Worm (Caenorhabditis elegans) whole organism, L4 larva: ENCODE results near the gene rnh-1.2.

ENCODE experiments used
- F26F4.8 ChIP-seq: fragments of 200-800 bp; sonication (Bioruptor generic); conservative IDR thresholded peaks from 2 replicates; pipeline ENCODE4 v1.3.6; 2022; ENCODE audit warnings: missing genetic modification characterization, missing compliant biosample characterization
- Y105C5A.15 ChIP-seq: fragments of 200-800 bp; sonication (Bioruptor generic); IDR thresholded peaks from 2 replicates; pipeline ENCODE4 v1.3.6; 2022; ENCODE audit warnings: missing genetic modification characterization, missing compliant biosample characterization
- ceh-20 ChIP-seq: fragments of 200-800 bp; sonication (Bioruptor generic); IDR thresholded peaks from 2 replicates; pipeline ENCODE4 v1.3.6; 2022; ENCODE audit warnings: missing genetic modification reagents, missing genetic modification characterization, missing compliant biosample characterization
- ceh-62 ChIP-seq: sonication (generic microtip); optimal IDR thresholded peaks from 2 replicates; lab custom pipeline; 2017; ENCODE audit warnings: missing biosample characterization, missing genetic modification characterization
- ceh-82 ChIP-seq: sonication (generic microtip); optimal IDR thresholded peaks from 2 replicates; lab custom pipeline; 2017; ENCODE audit warnings: missing biosample characterization, missing genetic modification characterization
- dmd-6 ChIP-seq: fragments of 200-800 bp; sonication (Bioruptor generic); IDR thresholded peaks from 2 replicates; pipeline ENCODE4 v1.3.6; 2022; ENCODE audit warnings: missing genetic modification reagents, missing genetic modification characterization, missing compliant biosample characterization
- dmd-8 ChIP-seq: fragments of 200-800 bp; sonication (Bioruptor generic); IDR thresholded peaks from 2 replicates; pipeline ENCODE4 v1.3.6; 2022; ENCODE audit warnings: missing genetic modification characterization, missing compliant biosample characterization
- hif-1 ChIP-seq, 2 experiments: sonication (generic microtip); optimal IDR thresholded peaks; 2 replicates each; lab custom pipeline; 2016 to 2017; ENCODE audit warnings: missing compliant biosample characterization in 2 of 2, missing genetic modification characterization in 2 of 2, missing genetic modification reagents in 2 of 2, missing genotype in 2 of 2, mild to moderate bottlenecking in 1 of 2
- hlh-11 ChIP-seq: fragments of 200-800 bp; sonication (Bioruptor generic); optimal IDR thresholded peaks from 2 replicates; lab custom pipeline; 2018; ENCODE audit warnings: mild to moderate bottlenecking, missing genetic modification characterization, missing compliant biosample characterization
- hlh-30 ChIP-seq: sonication (generic microtip); optimal IDR thresholded peaks from 2 replicates; lab custom pipeline; 2017; ENCODE audit warnings: antibody characterized with exemption, mild to moderate bottlenecking, missing genetic modification characterization, missing compliant biosample characterization; ENCODE audit not compliant: insufficient read depth
- lim-7 ChIP-seq: fragments of 200-800 bp; sonication (Bioruptor generic); IDR thresholded peaks from 2 replicates; pipeline ENCODE4 v1.3.6; 2022; ENCODE audit warnings: missing genetic modification characterization, missing compliant biosample characterization
- lin-15B ChIP-seq: fragments of 150-350 bp; sonication (generic microtip); optimal IDR thresholded peaks from 3 replicates; lab custom pipeline; 2014; ENCODE audit warnings: missing biosample characterization, missing genetic modification characterization
- lin-38 ChIP-seq: fragments of 200-800 bp; sonication (Bioruptor generic); IDR thresholded peaks from 2 replicates; pipeline ENCODE4 v1.3.6; 2022; ENCODE audit warnings: missing genetic modification reagents, missing genetic modification characterization, missing compliant biosample characterization
- lir-3 ChIP-seq: sonication (generic microtip); optimal IDR thresholded peaks from 2 replicates; lab custom pipeline; 2016; ENCODE audit warnings: mild to moderate bottlenecking, missing genetic modification characterization, missing compliant biosample characterization
- lsy-2 ChIP-seq, 2 experiments: fragments of 150-350 bp in 1 of 2; sonication (generic microtip) in 1 of 2; optimal IDR thresholded peaks; 2 replicates each; lab custom pipeline; 2014 to 2017; ENCODE audit warnings: missing biosample characterization in 2 of 2, missing genetic modification characterization in 2 of 2
- madf-5 ChIP-seq, 2 experiments: fragments of 200-800 bp; sonication (Bioruptor generic); IDR thresholded peaks; 2 replicates each; pipeline ENCODE4 v1.3.6; 2022; ENCODE audit warnings: missing compliant biosample characterization in 2 of 2, missing genetic modification characterization in 2 of 2
- mes-2 ChIP-seq: sonication (generic microtip); optimal IDR thresholded peaks from 2 replicates; lab custom pipeline; 2016; ENCODE audit warnings: missing genotype, mild to moderate bottlenecking, missing genetic modification characterization, missing compliant biosample characterization; ENCODE audit not compliant: poor library complexity, severe bottlenecking
- mxl-3 ChIP-seq: fragments of 200-800 bp; sonication (Bioruptor generic); optimal IDR thresholded peaks from 2 replicates; lab custom pipeline; 2018; ENCODE audit warnings: mild to moderate bottlenecking, missing genetic modification characterization, missing compliant biosample characterization
- nhr-102 ChIP-seq: sonication (generic microtip); optimal IDR thresholded peaks from 2 replicates; lab custom pipeline; 2016; ENCODE audit warnings: mild to moderate bottlenecking, missing genetic modification characterization, moderate library complexity, missing compliant biosample characterization
- nhr-237 ChIP-seq: sonication (generic microtip); optimal IDR thresholded peaks from 2 replicates; lab custom pipeline; 2017; ENCODE audit warnings: missing biosample characterization, missing genetic modification characterization
- nhr-76 ChIP-seq: fragments of 150-350 bp; optimal IDR thresholded peaks from 2 replicates; lab custom pipeline; 2014; ENCODE audit warnings: missing biosample characterization, missing genetic modification characterization
- skn-1 ChIP-seq: fragments of 150-350 bp; optimal IDR thresholded peaks from 2 replicates; lab custom pipeline; 2014; ENCODE audit warnings: missing biosample characterization, missing genetic modification characterization
- snpc-1.2 ChIP-seq: fragments of 200-800 bp; sonication (Bioruptor generic); IDR thresholded peaks from 2 replicates; pipeline ENCODE4 v1.3.6; 2022; ENCODE audit warnings: missing genetic modification reagents, missing genetic modification characterization, missing compliant biosample characterization
- snpc-4 ChIP-seq: fragments of 150-350 bp; optimal IDR thresholded peaks from 2 replicates; lab custom pipeline; 2014; ENCODE audit warnings: missing biosample characterization, missing genetic modification characterization
- unc-130 ChIP-seq: sonication (generic microtip); optimal IDR thresholded peaks from 2 replicates; lab custom pipeline; 2016; ENCODE audit warnings: missing genetic modification reagents, missing genetic modification characterization, missing compliant biosample characterization
- unc-39 ChIP-seq: sonication (generic microtip); optimal IDR thresholded peaks from 2 replicates; lab custom pipeline; 2017; ENCODE audit warnings: missing biosample characterization, missing genetic modification characterization
- unc-62 ChIP-seq, 3 experiments: fragments of 150-350 bp in 1 of 3; sonication (generic microtip); optimal IDR thresholded peaks in 2 of 3; peaks in 1 of 3; 1 replicate in 1 of 3; 2 replicates in 2 of 3; lab custom pipeline; 2014 to 2017; ENCODE audit warnings: missing biosample characterization in 3 of 3, missing genetic modification characterization in 3 of 3, missing genetic modification reagents in 3 of 3, missing genotype in 1 of 3
- vab-7 ChIP-seq: fragments of 200-800 bp; sonication (Bioruptor generic); IDR thresholded peaks from 2 replicates; pipeline ENCODE4 v1.3.6; 2022; ENCODE audit warnings: missing genetic modification reagents, missing genetic modification characterization, missing compliant biosample characterization
- zag-1 ChIP-seq: fragments of 150-350 bp; optimal IDR thresholded peaks from 2 replicates; lab custom pipeline; 2014; ENCODE audit warnings: missing biosample characterization, missing genetic modification characterization
- ztf-11 ChIP-seq: fragments of 150-350 bp; optimal IDR thresholded peaks from 2 replicates; lab custom pipeline; 2014; ENCODE audit warnings: missing biosample characterization, missing genetic modification characterization
- ztf-7 ChIP-seq: fragments of 150-350 bp; optimal IDR thresholded peaks from 2 replicates; lab custom pipeline; 2014; ENCODE audit warnings: missing biosample characterization, missing genetic modification characterization

Gene rnh-1.2

DNA sequence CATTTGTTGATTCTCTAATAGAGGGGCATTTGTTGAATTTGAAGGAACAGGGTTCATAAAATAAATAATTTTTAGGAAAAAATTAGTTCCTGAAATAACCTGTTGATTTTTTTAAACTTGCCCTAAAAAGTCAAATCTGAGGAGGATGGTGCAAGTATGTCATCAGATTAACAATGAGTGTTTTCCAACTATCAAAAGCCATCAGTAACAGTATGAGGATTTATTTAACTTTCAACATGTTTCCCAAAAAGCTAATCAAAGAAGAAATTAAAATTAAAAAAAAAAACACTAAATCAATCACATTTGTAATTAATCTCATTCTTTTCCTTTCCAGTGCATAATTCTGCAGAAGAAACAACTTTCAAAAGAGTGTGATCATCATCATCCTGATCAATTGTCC lies 17.7 kb upstream of the rnh-1.2 start, which contains the start of gene chil-5:
TSS of gene chil-5 (minus strand) at position 101 of the 400 bp plus-strand sequence.
- TF ChIP-seq unc-130 (GFP tag; lab: Kevin White, UChicago) (no peak), mxl-3 (GFP tag; lab: Kevin White, UChicago) (no peak), unc-39 (no peak), ceh-20 (no peak)

DNA sequence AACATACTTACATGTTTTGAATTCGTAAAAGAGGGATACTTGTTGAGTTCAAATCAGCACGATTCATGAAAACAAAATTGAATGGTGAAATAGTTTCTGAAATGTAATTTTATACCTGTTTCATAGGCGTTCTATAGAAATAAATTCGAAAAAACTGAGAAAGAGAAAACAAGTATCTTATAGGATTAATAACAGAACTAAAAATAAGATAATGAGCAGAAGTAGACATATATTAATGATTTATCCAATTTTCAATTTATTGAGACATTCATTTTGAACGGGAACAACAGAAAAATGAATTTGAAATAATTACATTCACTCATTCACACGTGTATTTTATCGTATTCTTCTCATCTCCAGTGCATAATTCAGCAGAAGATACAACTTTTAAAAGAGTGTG lies 16.0 kb upstream of the rnh-1.2 start, which contains the start of gene chil-6:
TSS of gene chil-6 (minus strand) at position 101 of the 400 bp plus-strand sequence.
- no peak for TF ChIP-seq ztf-11 (tag; lab: Kevin White, UChicago)
- no peak for TF ChIP-seq dmd-6 (GFP tag; lab: Robert Waterston, UW)
- no peak for TF ChIP-seq lin-15B (tag; lab: Kevin White, UChicago)
- no peak for TF ChIP-seq dmd-8 (GFP tag; lab: Robert Waterston, UW)

DNA sequence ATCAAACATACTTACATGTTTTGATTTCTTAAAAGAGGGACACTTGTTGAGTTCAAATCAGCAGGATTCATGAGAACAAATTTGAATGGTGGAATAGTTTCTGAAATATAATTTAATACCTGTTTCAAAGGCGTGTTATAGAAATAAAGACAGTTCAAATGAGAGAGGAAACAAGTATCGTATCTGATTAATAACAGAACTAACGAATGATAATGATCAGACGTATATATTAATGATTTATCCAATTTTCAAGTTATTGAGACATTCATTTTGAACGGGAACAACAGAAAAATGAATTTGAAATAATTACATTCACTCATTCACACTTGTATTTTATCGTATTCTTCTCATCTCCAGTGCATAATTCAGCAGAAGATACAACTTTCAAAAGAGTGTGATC lies 13.8 kb upstream of the rnh-1.2 start, which contains the start of gene chil-4:
TSS of gene chil-4 (minus strand) at position 101 of the 400 bp plus-strand sequence.
- TF ChIP-seq ceh-82 (tag; lab: Kevin White, UChicago), result no peak
- no peak for TF ChIP-seq lir-3 (tag; lab: Kevin White, UChicago)
- TF ChIP-seq nhr-102, result no peak
- no peak for TF ChIP-seq zag-1
- TF ChIP-seq lim-7 (GFP tag; lab: Robert Waterston, UW), result no peak
- TF ChIP-seq ceh-62 (tag; lab: Kevin White, UChicago), result no peak
- no peak for TF ChIP-seq mes-2 (tag; lab: Kevin White, UChicago)
- no peak for TF ChIP-seq skn-1 (tag; lab: Kevin White, UChicago)
- TF ChIP-seq snpc-1.2 (GFP tag; lab: Robert Waterston, UW), result no peak
- TF ChIP-seq, all 104 proteins: peak for 0

DNA sequence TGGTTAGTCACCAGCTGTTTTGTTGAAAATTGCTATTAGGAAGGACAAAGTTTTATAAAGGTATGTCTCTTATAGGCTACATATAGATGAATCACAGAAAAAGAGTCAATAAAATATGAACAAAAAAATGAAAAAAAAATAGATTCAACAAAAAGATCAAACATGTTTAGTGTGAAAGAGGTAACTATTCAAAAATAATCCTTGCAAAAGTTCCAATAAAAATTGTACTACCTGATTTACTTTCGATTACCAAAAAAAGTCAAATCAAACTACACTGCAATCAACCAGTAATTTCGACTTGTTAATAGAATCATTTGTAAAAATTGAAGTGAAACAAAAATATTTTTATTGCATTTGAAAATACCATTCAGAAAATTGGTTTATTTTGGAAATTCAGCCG lies 9.1 kb upstream of the rnh-1.2 start, which contains the start of gene ZK938.10:
TSS of gene ZK938.10 (minus strand) at position 101 of the 400 bp plus-strand sequence.
- TF ChIP-seq Y105C5A.15 (GFP tag; lab: Robert Waterston, UW) (no peak), nhr-76 (tag; lab: Kevin White, UChicago) (no peak), zag-1 (no peak), unc-62 (GFP tag; optimal IDR thresholded peaks at IDR 0.05 in 1 of 2; lab: Kevin White, UChicago) (no peak), unc-62 (tag; optimal IDR thresholded peaks at IDR 0.05; lab: Kevin White, UChicago) (no peak), nhr-237 (tag; lab: Kevin White, UChicago) (no peak)
- TF ChIP-seq, all 104 proteins: peak for 0

DNA sequence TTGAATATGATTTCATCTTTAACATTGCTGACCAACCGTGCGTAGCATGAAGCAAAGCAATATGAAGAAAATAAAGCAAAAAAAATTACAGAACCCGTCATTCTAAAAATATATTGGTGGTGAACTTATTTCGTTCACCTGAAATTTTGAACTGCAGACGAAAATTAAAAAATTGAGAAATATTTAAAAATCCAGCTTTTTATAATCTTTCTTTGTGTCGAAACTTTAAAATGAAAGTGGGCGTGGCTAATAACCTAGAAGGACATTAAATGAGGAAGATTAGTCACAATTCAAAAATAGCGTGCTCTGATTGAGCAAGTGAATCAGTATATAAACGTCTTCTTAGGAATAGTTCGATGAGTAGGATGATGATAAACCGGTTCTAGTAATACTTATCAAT lies 7.7 kb upstream of the rnh-1.2 start, which contains the start of gene old-2:
TSS of gene old-2 (minus strand) at position 101 of the 400 bp plus-strand sequence.
- no peak for TF ChIP-seq hif-1 (tag; optimal IDR thresholded peaks at IDR 0.05; lab: Kevin White, UChicago)
- TF ChIP-seq, all 104 proteins: peak for 0

DNA sequence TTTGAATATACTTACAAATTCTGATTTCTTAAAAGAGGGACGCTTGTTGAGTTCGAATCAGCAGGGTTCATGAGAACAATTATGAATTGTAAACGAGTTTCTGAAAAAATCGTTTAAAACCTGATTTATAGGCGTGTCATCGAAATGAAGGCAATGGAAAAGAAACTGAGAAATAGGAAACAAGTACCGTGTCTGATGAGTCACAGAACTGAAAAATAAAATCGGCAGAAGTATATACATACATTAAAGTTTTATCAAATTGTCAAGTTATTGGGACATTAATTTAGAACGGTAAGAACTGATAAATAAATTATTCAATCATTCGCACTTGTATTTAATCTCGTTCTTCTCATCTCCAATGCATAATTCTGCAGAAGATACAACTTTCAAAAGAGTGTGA lies 3.4 kb upstream of the rnh-1.2 start, which contains the start of gene chil-9:
TSS of gene chil-9 (minus strand) at position 101 of the 400 bp plus-strand sequence.
- TF ChIP-seq madf-5 (GFP tag; IDR thresholded peaks at IDR 0.05; lab: Robert Waterston, UW), result no peak
- peak in 1 of 2 experiments; percentile 31 for TF ChIP-seq unc-62 (GFP tag; optimal IDR thresholded peaks at IDR 0.05 in 1 of 2; lab: Kevin White, UChicago)
- no peak for TF ChIP-seq unc-62 (tag; optimal IDR thresholded peaks at IDR 0.05; lab: Kevin White, UChicago)
- TF ChIP-seq snpc-4 (tag; lab: Kevin White, UChicago), result no peak

DNA sequence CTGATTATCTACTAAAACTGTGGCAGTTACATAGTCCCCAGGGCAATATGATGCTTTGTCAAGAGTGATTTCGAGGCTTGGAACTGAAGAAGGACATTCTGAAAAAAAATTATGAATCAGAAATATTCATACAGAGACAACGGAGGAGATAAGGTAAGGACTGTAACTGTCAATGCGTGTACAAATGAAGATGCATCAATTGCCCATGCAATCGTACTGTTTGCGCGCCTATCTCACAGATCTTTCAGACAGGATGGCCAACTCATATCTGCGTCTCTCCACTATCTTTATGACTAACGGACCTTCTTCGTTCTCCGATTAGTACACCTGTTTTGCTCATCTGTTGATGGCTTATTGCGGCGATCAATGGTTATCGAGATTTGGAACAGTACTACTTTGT lies 1.5 kb downstream of the rnh-1.2 start, which contains the start of gene ZK938.11:
TSS of gene ZK938.11 (minus strand) at position 101 of the 400 bp plus-strand sequence.
- TF ChIP-seq zag-1 (no peak), hlh-30 (tag; lab: Kevin White, UChicago) (no peak), Y105C5A.15 (GFP tag; lab: Robert Waterston, UW) (no peak), lin-38 (GFP tag; lab: Robert Waterston, UW) (no peak), F26F4.8 (GFP tag; lab: Robert Waterston, UW) (no peak), hlh-11 (no peak), nhr-102 (no peak), vab-7 (GFP tag; lab: Robert Waterston, UW) (no peak), hif-1 (tag; optimal IDR thresholded peaks at IDR 0.05; lab: Kevin White, UChicago) (no peak), lsy-2 (tag; optimal IDR thresholded peaks at IDR 0.05; lab: Kevin White, UChicago) (no peak), lir-3 (tag; lab: Kevin White, UChicago) (no peak), mes-2 (tag; lab: Kevin White, UChicago) (no peak), ceh-20 (no peak), ztf-7 (tag; lab: Kevin White, UChicago) (no peak)
